Worm (Caenorhabditis elegans) whole organism, L1 larva: ENCODE measurements around the gene idpp-14.

Experiments
- F16B12.6 ChIP-seq: fragments of 150-350 bp; optimal IDR thresholded peaks from 2 replicates; lab custom pipeline; 2014; ENCODE audit warnings: missing biosample characterization, missing genetic modification characterization
- aly-2 ChIP-seq: fragments of 150-350 bp; optimal IDR thresholded peaks from 2 replicates; lab custom pipeline; 2014; ENCODE audit warnings: missing biosample characterization, missing genetic modification characterization
- ceh-8 ChIP-seq: fragments of 200-800 bp; sonication (Bioruptor generic); optimal IDR thresholded peaks from 2 replicates; lab custom pipeline; 2018; ENCODE audit warnings: mild to moderate bottlenecking, missing genetic modification characterization, moderate library complexity, missing compliant biosample characterization
- dpl-1 ChIP-seq, 3 experiments: fragments of 150-350 bp in 2 of 3; sonication (generic microtip) in 1 of 3; optimal IDR thresholded peaks; 2 replicates each; lab custom pipeline; 2014 to 2017; ENCODE audit warnings: missing biosample characterization in 3 of 3, missing genetic modification characterization in 3 of 3, missing genetic modification reagents in 3 of 3
- dsc-1 ChIP-seq: sonication (generic microtip); optimal IDR thresholded peaks from 2 replicates; lab custom pipeline; 2016; ENCODE audit warnings: mild to moderate bottlenecking, missing genetic modification characterization, missing compliant biosample characterization
- efl-1 ChIP-seq, 4 experiments: fragments of 150-350 bp; optimal IDR thresholded peaks in 3 of 4; peaks in 1 of 4; 1 replicate in 1 of 4; 2 replicates in 3 of 4; lab custom pipeline; 2014; ENCODE audit warnings: missing biosample characterization in 2 of 4, missing genetic modification characterization in 2 of 4, missing genetic modification reagents in 2 of 4
- efl-3 ChIP-seq: fragments of 200-800 bp; sonication (Bioruptor generic); optimal IDR thresholded peaks from 2 replicates; lab custom pipeline; 2018; ENCODE audit warnings: mild to moderate bottlenecking, missing genetic modification characterization, missing compliant biosample characterization
- egl-13 ChIP-seq: sonication (generic microtip); optimal IDR thresholded peaks from 2 replicates; lab custom pipeline; 2016; ENCODE audit warnings: missing genotype, missing genetic modification reagents, missing genetic modification characterization, missing compliant biosample characterization
- elt-3 ChIP-seq, 6 experiments: fragments of 150-350 bp in 1 of 6; sonication (generic microtip); optimal IDR thresholded peaks; 2 replicates each; lab custom pipeline; 2017 to 2018; ENCODE audit warnings: missing biosample characterization in 6 of 6, missing genetic modification characterization in 6 of 6, inconsistent platforms in 1 of 6
- fkh-4 ChIP-seq: sonication (generic microtip); optimal IDR thresholded peaks from 2 replicates; lab custom pipeline; 2016; ENCODE audit warnings: missing compliant biosample characterization, missing genetic modification characterization, borderline replicate concordance
- fos-1 ChIP-seq: fragments of 150-350 bp; optimal IDR thresholded peaks from 2 replicates; lab custom pipeline; 2014; ENCODE audit warnings: missing biosample characterization, missing genetic modification characterization
- hlh-17 ChIP-seq: fragments of 200-800 bp; sonication (Bioruptor generic); optimal IDR thresholded peaks from 2 replicates; lab custom pipeline; 2018; ENCODE audit warnings: missing genetic modification characterization, mild to moderate bottlenecking, missing compliant biosample characterization, moderate library complexity, borderline replicate concordance
- hlh-4 ChIP-seq: sonication (generic microtip); optimal IDR thresholded peaks from 2 replicates; lab custom pipeline; 2016; ENCODE audit warnings: mild to moderate bottlenecking, missing genetic modification characterization, missing compliant biosample characterization
- hpl-2 ChIP-seq: fragments of 150-350 bp; optimal IDR thresholded peaks from 2 replicates; lab custom pipeline; 2014; ENCODE audit warnings: missing biosample characterization, missing genetic modification reagents, missing genetic modification characterization
- irx-1 ChIP-seq: sonication (generic microtip); optimal IDR thresholded peaks from 2 replicates; lab custom pipeline; 2016; ENCODE audit warnings: missing genetic modification characterization, missing compliant biosample characterization
- jun-1 ChIP-seq: fragments of 150-350 bp; optimal IDR thresholded peaks from 2 replicates; lab custom pipeline; 2014; ENCODE audit warnings: missing biosample characterization, missing genetic modification reagents, missing genetic modification characterization
- lin-14 ChIP-seq: fragments of 200-800 bp; sonication (Bioruptor generic); optimal IDR thresholded peaks from 2 replicates; lab custom pipeline; 2018; ENCODE audit warnings: mild to moderate bottlenecking, missing genetic modification characterization, moderate library complexity, missing compliant biosample characterization
- lin-15B ChIP-seq: fragments of 150-350 bp; sonication (generic microtip); optimal IDR thresholded peaks from 3 replicates; lab custom pipeline; 2014; ENCODE audit warnings: missing biosample characterization, missing genetic modification characterization
- lin-35 ChIP-seq, 2 experiments: fragments of 150-350 bp; optimal IDR thresholded peaks; 2 replicates each; lab custom pipeline; 2014; ENCODE audit warnings: missing biosample characterization in 2 of 2, missing genetic modification characterization in 2 of 2, missing genetic modification reagents in 2 of 2
- lin-39 ChIP-seq: fragments of 150-350 bp; optimal IDR thresholded peaks from 2 replicates; lab custom pipeline; 2014; ENCODE audit warnings: missing biosample characterization, missing genetic modification reagents, missing genetic modification characterization
- mab-9 ChIP-seq: fragments of 200-800 bp; sonication (Bioruptor generic); IDR thresholded peaks from 2 replicates; pipeline ENCODE4 v1.3.6; 2022; ENCODE audit warnings: missing genetic modification reagents, missing genetic modification characterization, missing compliant biosample characterization
- nhr-11 ChIP-seq: fragments of 150-350 bp; optimal IDR thresholded peaks from 2 replicates; lab custom pipeline; 2014; ENCODE audit warnings: missing biosample characterization, missing genetic modification characterization
- nhr-47 ChIP-seq: sonication (generic microtip); optimal IDR thresholded peaks from 2 replicates; lab custom pipeline; 2016; ENCODE audit warnings: mild to moderate bottlenecking, missing genetic modification characterization, moderate library complexity, missing compliant biosample characterization
- nhr-71 ChIP-seq: sonication (generic microtip); optimal IDR thresholded peaks from 2 replicates; lab custom pipeline; 2016; ENCODE audit warnings: mild to moderate bottlenecking, missing genetic modification characterization, moderate library complexity, missing compliant biosample characterization
- nhr-76 ChIP-seq: sonication (generic microtip); optimal IDR thresholded peaks from 2 replicates; lab custom pipeline; 2017; ENCODE audit warnings: missing biosample characterization, missing genetic modification characterization
- nhr-84 ChIP-seq: sonication (generic microtip); optimal IDR thresholded peaks from 2 replicates; lab custom pipeline; 2017; ENCODE audit warnings: missing biosample characterization, missing genetic modification characterization
- pax-3 ChIP-seq: fragments of 200-800 bp; sonication (Bioruptor generic); optimal IDR thresholded peaks from 2 replicates; lab custom pipeline; 2018; ENCODE audit warnings: mild to moderate bottlenecking, missing genetic modification characterization, moderate library complexity, missing compliant biosample characterization
- rnt-1 ChIP-seq: sonication (generic microtip); optimal IDR thresholded peaks from 2 replicates; lab custom pipeline; 2016; ENCODE audit warnings: mild to moderate bottlenecking, missing genetic modification characterization, moderate library complexity, missing compliant biosample characterization
- snu-23 ChIP-seq: sonication (generic microtip); optimal IDR thresholded peaks from 2 replicates; lab custom pipeline; 2016; ENCODE audit warnings: missing genetic modification characterization, missing compliant biosample characterization
- tlp-1 ChIP-seq: fragments of 150-350 bp; optimal IDR thresholded peaks from 2 replicates; lab custom pipeline; 2014; ENCODE audit warnings: missing biosample characterization, missing genetic modification characterization
- unc-30 ChIP-seq: sonication (generic microtip); optimal IDR thresholded peaks from 2 replicates; lab custom pipeline; 2017; ENCODE audit warnings: missing biosample characterization, missing genetic modification characterization
- zag-1 ChIP-seq: fragments of 150-350 bp; optimal IDR thresholded peaks from 2 replicates; lab custom pipeline; 2014; ENCODE audit warnings: missing biosample characterization, missing genetic modification characterization

The idpp-14 gene

ce11 chrX:16117176-16117575 lies 35.0 kb downstream of the idpp-14 start:
- TF ChIP-seq nhr-71 (tag; lab: Kevin White, UChicago) (peak; percentile 11), hlh-17 (GFP tag; lab: Kevin White, UChicago) (no peak), fkh-4 (tag; lab: Kevin White, UChicago) (peak; percentile 78), dsc-1 (peak; percentile 96), snu-23 (GFP tag; lab: Kevin White, UChicago) (no peak)

- TF ChIP-seq nhr-47 (tag; lab: Kevin White, UChicago) (no peak), hpl-2 (no peak), rnt-1 (tag; lab: Kevin White, UChicago) (no peak), efl-1 (optimal IDR thresholded peaks at IDR 0.05; lab: Kevin White, UChicago) (no peak), efl-1 (GFP tag; optimal IDR thresholded peaks at IDR 0.05 in 1 of 2; lab: Kevin White, UChicago) (no peak), tlp-1 (tag; lab: Kevin White, UChicago) (no peak), jun-1 (tag; lab: Kevin White, UChicago) (no peak), aly-2 (tag; lab: Kevin White, UChicago) (no peak)
These were observed 35.5 kb downstream of the idpp-14 start for ce11 chrX:16117618-16118017.

DNA sequence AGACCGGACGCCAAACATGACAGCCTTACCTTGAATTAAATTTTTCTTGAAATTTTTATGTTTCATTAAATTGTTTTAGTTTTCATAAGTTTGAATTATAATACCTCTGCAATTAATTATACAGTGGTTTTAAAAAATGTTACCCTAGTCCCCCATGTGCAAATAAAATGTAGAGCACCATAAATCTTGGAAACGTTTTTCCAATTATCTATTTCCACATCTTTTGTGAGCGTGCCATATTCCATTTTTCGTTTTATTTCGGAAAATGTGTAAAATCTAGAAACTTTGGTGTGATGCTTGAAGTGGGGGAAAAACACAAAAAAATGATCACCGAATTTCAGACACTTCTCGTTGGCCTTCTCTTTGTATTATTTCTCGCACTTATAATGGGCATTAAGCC lies 40.5 kb downstream of the idpp-14 start:
- TF ChIP-seq mab-9 (GFP tag; lab: Robert Waterston, UW) (no peak), dsc-1 (peak; percentile 80), hlh-4 (no peak), unc-30 (no peak), fkh-4 (tag; lab: Kevin White, UChicago) (peak; percentile 75), ceh-8 (GFP tag; lab: Kevin White, UChicago) (no peak), nhr-76 (tag; lab: Kevin White, UChicago) (no peak)
- TF ChIP-seq, all 84 proteins: peak for 2

DNA sequence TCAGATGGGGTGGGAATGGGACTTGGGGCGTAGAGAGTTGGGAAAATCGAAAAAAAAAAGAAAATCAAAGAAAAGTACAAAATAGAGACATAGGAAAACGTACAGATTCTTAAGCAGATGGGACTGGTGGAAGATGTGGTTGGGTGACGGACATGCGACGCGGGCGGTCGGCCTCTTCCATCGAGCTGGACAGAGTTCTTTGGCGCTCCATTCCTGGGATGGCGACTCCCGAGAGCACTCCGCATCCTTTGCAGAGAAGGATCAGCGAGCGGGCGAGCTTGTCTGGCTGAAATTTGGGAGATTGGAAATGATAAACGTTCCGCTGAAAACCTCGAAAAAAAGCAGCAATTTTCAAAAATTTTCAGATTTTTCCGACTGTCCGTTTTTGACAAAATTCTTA lies 42.1 kb downstream of the idpp-14 start:
- TF ChIP-seq nhr-11 (tag; lab: Kevin White, UChicago) (no peak), fos-1 (tag; lab: Kevin White, UChicago) (no peak), rnt-1 (tag; lab: Kevin White, UChicago) (no peak), lin-35 (GFP tag; optimal IDR thresholded peaks at IDR 0.05; lab: Kevin White, UChicago) (no peak), fkh-4 (tag; lab: Kevin White, UChicago) (no peak), lin-39 (tag; lab: Kevin White, UChicago) (no peak), aly-2 (tag; lab: Kevin White, UChicago) (no peak)

ce11 chrX:16124794-16125193 lies 42.6 kb downstream of the idpp-14 start:
- TF ChIP-seq lin-14 (GFP tag; lab: Kevin White, UChicago) (no peak), dpl-1 (GFP tag; optimal IDR thresholded peaks at IDR 0.05; lab: Kevin White, UChicago) (no peak), nhr-47 (tag; lab: Kevin White, UChicago) (no peak), F16B12.6 (tag; lab: Kevin White, UChicago) (no peak), lin-15B (tag; lab: Kevin White, UChicago) (no peak), zag-1 (no peak), irx-1 (tag; lab: Kevin White, UChicago) (no peak), egl-13 (tag; lab: Kevin White, UChicago) (no peak), pax-3 (tag; lab: Kevin White, UChicago) (no peak), nhr-84 (no peak), hpl-2 (no peak), efl-3 (no peak), mab-9 (GFP tag; lab: Robert Waterston, UW) (no peak), elt-3 (tag; optimal IDR thresholded peaks at IDR 0.05; lab: Kevin White, UChicago) (no peak), hlh-4 (no peak)
- TF ChIP-seq, all 84 proteins: peak for 0
